Fruit fly (Drosophila melanogaster) whole organism, prepupa: ENCODE measurements around the gene axo.
A peak's percentile ranks its signal among the peaks of the same experiment; 100 is the strongest.

Experiments
- Blimp-1 ChIP-seq: fragments of 200-800 bp; sonication (Bioruptor generic); optimal IDR thresholded peaks from 3 replicates; lab custom pipeline; 2017; ENCODE audit warnings: missing biosample characterization, missing genetic modification characterization, mild to moderate bottlenecking, moderate library complexity, missing genetic modification reagents
- CG10669 ChIP-seq: fragments of 200-800 bp; sonication (Bioruptor generic); optimal IDR thresholded peaks from 3 replicates; lab custom pipeline; 2018; ENCODE audit warnings: missing biosample characterization, mild to moderate bottlenecking, missing genetic modification characterization, moderate library complexity
- CG11294 ChIP-seq: fragments of 200-800 bp; sonication (Bioruptor generic); IDR thresholded peaks from 2 replicates; pipeline ENCODE4 v1.3.6; 2022; ENCODE audit warnings: missing biosample characterization, missing genetic modification characterization
- CG11902 ChIP-seq: fragments of 200-800 bp; sonication (Bioruptor generic); optimal IDR thresholded peaks from 3 replicates; lab custom pipeline; 2016; ENCODE audit warnings: missing biosample characterization, missing genetic modification characterization
- CG15336 ChIP-seq: fragments of 200-800 bp; sonication (Bioruptor generic); IDR thresholded peaks from 2 replicates; pipeline ENCODE4 v1.3.6; 2022; ENCODE audit warnings: missing biosample characterization, missing genetic modification characterization
- CG16779 ChIP-seq: fragments of 200-800 bp; sonication (Bioruptor generic); optimal IDR thresholded peaks from 3 replicates; lab custom pipeline; 2017; ENCODE audit warnings: missing biosample characterization, mild to moderate bottlenecking, missing genetic modification characterization
- CG3032 ChIP-seq: fragments of 200-800 bp; optimal IDR thresholded peaks from 2 replicates; lab custom pipeline; 2019; ENCODE audit warnings: missing biosample characterization, mild to moderate bottlenecking, missing genetic modification characterization, moderate library complexity
- CG31627 ChIP-seq: fragments of 200-800 bp; sonication (Bioruptor generic); optimal IDR thresholded peaks from 3 replicates; lab custom pipeline; 2016; ENCODE audit warnings: missing biosample characterization, missing genetic modification characterization
- CG32006 ChIP-seq: fragments of 200-800 bp; sonication (Bioruptor generic); optimal IDR thresholded peaks from 3 replicates; lab custom pipeline; 2017; ENCODE audit warnings: missing biosample characterization, mild to moderate bottlenecking, missing genetic modification characterization
- CG34406 ChIP-seq: fragments of 200-800 bp; sonication (Bioruptor generic); optimal IDR thresholded peaks from 3 replicates; lab custom pipeline; 2016; ENCODE audit warnings: missing biosample characterization, missing genetic modification characterization
- CG3919 ChIP-seq: fragments of 200-800 bp; sonication (Bioruptor generic); optimal IDR thresholded peaks from 3 replicates; lab custom pipeline; 2016; ENCODE audit warnings: missing biosample characterization, missing genetic modification characterization
- CG4318 ChIP-seq: fragments of 200-800 bp; sonication (Bioruptor generic); optimal IDR thresholded peaks from 3 replicates; lab custom pipeline; 2017; ENCODE audit warnings: missing biosample characterization, mild to moderate bottlenecking, missing genetic modification characterization
- CG6163 ChIP-seq: fragments of 200-800 bp; sonication (Bioruptor generic); IDR thresholded peaks from 3 replicates; pipeline ENCODE4 v1.3.6; 2022; ENCODE audit warnings: missing biosample characterization, missing genetic modification characterization
- CG6276 ChIP-seq: fragments of 200-800 bp; sonication (Bioruptor generic); optimal IDR thresholded peaks from 2 replicates; lab custom pipeline; 2017; ENCODE audit warnings: missing biosample characterization, mild to moderate bottlenecking, missing genetic modification characterization
- CG6808 ChIP-seq: fragments of 200-800 bp; sonication (Bioruptor generic); optimal IDR thresholded peaks from 3 replicates; lab custom pipeline; 2017; ENCODE audit warnings: missing biosample characterization, missing genetic modification characterization, mild to moderate bottlenecking, moderate library complexity, missing genetic modification reagents
- CG6854 ChIP-seq: fragments of 200-800 bp; sonication (Bioruptor generic); optimal IDR thresholded peaks from 2 replicates; lab custom pipeline; 2017; ENCODE audit warnings: missing biosample characterization, mild to moderate bottlenecking, missing genetic modification characterization
- CG7368 ChIP-seq: fragments of 200-800 bp; sonication (Bioruptor generic); optimal IDR thresholded peaks from 3 replicates; lab custom pipeline; 2016; ENCODE audit warnings: missing biosample characterization, missing genetic modification characterization
- CG8119 ChIP-seq: fragments of 200-800 bp; sonication (Bioruptor generic); IDR thresholded peaks from 3 replicates; pipeline ENCODE4 v1.3.6; 2022; ENCODE audit warnings: missing biosample characterization, missing genetic modification characterization
- CG8632 ChIP-seq: fragments of 200-800 bp; sonication (Bioruptor generic); optimal IDR thresholded peaks from 3 replicates; lab custom pipeline; 2016; ENCODE audit warnings: missing biosample characterization, missing genetic modification characterization
- CG9139 ChIP-seq: fragments of 200-800 bp; sonication (Bioruptor generic); optimal IDR thresholded peaks from 3 replicates; lab custom pipeline; 2017; ENCODE audit warnings: missing biosample characterization, mild to moderate bottlenecking, missing genetic modification characterization
- Eip75B ChIP-seq: fragments of 200-800 bp; sonication (Bioruptor generic); optimal IDR thresholded peaks from 3 replicates; lab custom pipeline; 2016; ENCODE audit warnings: missing biosample characterization, missing genetic modification characterization
- Ets96B ChIP-seq: fragments of 200-800 bp; optimal IDR thresholded peaks from 2 replicates; lab custom pipeline; 2019; ENCODE audit warnings: missing biosample characterization, mild to moderate bottlenecking, missing genetic modification characterization, moderate library complexity
- Gug ChIP-seq: fragments of 200-800 bp; sonication (Bioruptor generic); IDR thresholded peaks from 2 replicates; pipeline ENCODE4 v1.3.6; 2022; ENCODE audit warnings: missing biosample characterization, missing genetic modification characterization
- Hr38 ChIP-seq: sonication (Bioruptor generic); optimal IDR thresholded peaks from 2 replicates; lab custom pipeline; 2016; ENCODE audit warnings: missing biosample characterization, missing genetic modification characterization
- Hr39 ChIP-seq: fragments of 200-800 bp; sonication (Bioruptor generic); optimal IDR thresholded peaks from 2 replicates; lab custom pipeline; 2016; ENCODE audit warnings: missing biosample characterization, missing genetic modification characterization
- Hr4 ChIP-seq: fragments of 200-800 bp; sonication (Bioruptor generic); optimal IDR thresholded peaks from 3 replicates; lab custom pipeline; 2016; ENCODE audit warnings: missing biosample characterization, missing genetic modification characterization
- Met ChIP-seq: fragments of 200-800 bp; sonication (Bioruptor generic); optimal IDR thresholded peaks from 3 replicates; lab custom pipeline; 2016; ENCODE audit warnings: missing biosample characterization, missing genetic modification characterization
- OdsH ChIP-seq: fragments of 200-800 bp; sonication (Bioruptor generic); optimal IDR thresholded peaks from 3 replicates; lab custom pipeline; 2016; ENCODE audit warnings: missing biosample characterization, missing genetic modification characterization
- Sox14 ChIP-seq: fragments of 200-800 bp; sonication (Bioruptor generic); optimal IDR thresholded peaks from 3 replicates; lab custom pipeline; 2016; ENCODE audit warnings: missing biosample characterization, missing genetic modification characterization
- Sox15 ChIP-seq: fragments of 200-800 bp; sonication (Bioruptor generic); optimal IDR thresholded peaks from 3 replicates; lab custom pipeline; 2016; ENCODE audit warnings: missing biosample characterization, missing genetic modification characterization
- achi ChIP-seq: fragments of 200-800 bp; sonication (Bioruptor generic); optimal IDR thresholded peaks from 3 replicates; lab custom pipeline; 2016; ENCODE audit warnings: missing biosample characterization, missing genetic modification characterization
- cyc ChIP-seq: fragments of 200-800 bp; sonication (Bioruptor generic); optimal IDR thresholded peaks from 3 replicates; lab custom pipeline; 2016; ENCODE audit warnings: missing biosample characterization, missing genetic modification characterization
- dac ChIP-seq: fragments of 200-800 bp; sonication (Bioruptor generic); optimal IDR thresholded peaks from 2 replicates; lab custom pipeline; 2017; ENCODE audit warnings: missing biosample characterization, mild to moderate bottlenecking, missing genetic modification characterization
- eg ChIP-seq: fragments of 200-800 bp; sonication (Bioruptor generic); IDR thresholded peaks from 3 replicates; pipeline ENCODE4 v1.3.6; 2022; ENCODE audit warnings: missing biosample characterization, missing genetic modification characterization
- esn ChIP-seq: fragments of 200-800 bp; sonication (Bioruptor generic); optimal IDR thresholded peaks from 2 replicates; lab custom pipeline; 2016; ENCODE audit warnings: missing biosample characterization, mild to moderate bottlenecking, missing genetic modification characterization, moderate library complexity
- fd59A ChIP-seq: fragments of 200-800 bp; sonication (Bioruptor generic); optimal IDR thresholded peaks from 2 replicates; lab custom pipeline; 2017; ENCODE audit warnings: missing biosample characterization, mild to moderate bottlenecking, missing genetic modification characterization, missing genetic modification reagents
- fd85E ChIP-seq: fragments of 200-800 bp; sonication (Bioruptor generic); optimal IDR thresholded peaks from 3 replicates; lab custom pipeline; 2016; ENCODE audit warnings: missing biosample characterization, missing genetic modification characterization
- fkh ChIP-seq: fragments of 200-800 bp; sonication (Bioruptor generic); optimal IDR thresholded peaks from 3 replicates; lab custom pipeline; 2017; ENCODE audit warnings: missing biosample characterization, mild to moderate bottlenecking, missing genetic modification characterization, moderate library complexity
- lz ChIP-seq: fragments of 200-800 bp; sonication (Bioruptor generic); optimal IDR thresholded peaks from 3 replicates; lab custom pipeline; 2016; ENCODE audit warnings: missing biosample characterization, missing genetic modification characterization
- net ChIP-seq: fragments of 200-800 bp; sonication (Bioruptor generic); optimal IDR thresholded peaks from 3 replicates; lab custom pipeline; 2016; ENCODE audit warnings: missing biosample characterization, missing genetic modification characterization
- salr ChIP-seq, 2 experiments: fragments of 200-800 bp; sonication (Bioruptor generic); optimal IDR thresholded peaks; 3 replicates each; lab custom pipeline; 2016 to 2018; ENCODE audit warnings: missing biosample characterization in 2 of 2, missing genetic modification characterization in 2 of 2, mild to moderate bottlenecking in 1 of 2
- spab ChIP-seq: fragments of 200-800 bp; sonication (Bioruptor generic); optimal IDR thresholded peaks from 2 replicates; lab custom pipeline; 2017; ENCODE audit warnings: missing biosample characterization, mild to moderate bottlenecking, missing genetic modification characterization, missing genetic modification reagents
- ss ChIP-seq, 2 experiments: fragments of 200-800 bp; sonication (Bioruptor generic); optimal IDR thresholded peaks; 2 replicates in 1 of 2; 3 replicates in 1 of 2; lab custom pipeline; 2017 to 2018; ENCODE audit warnings: mild to moderate bottlenecking in 2 of 2, missing biosample characterization in 2 of 2, missing genetic modification characterization in 2 of 2, moderate library complexity in 1 of 2
- svp ChIP-seq: fragments of 200-800 bp; sonication (Bioruptor generic); peaks from one replicate; lab custom pipeline; 2016; ENCODE audit warnings: missing biosample characterization, missing genetic modification characterization
- topi ChIP-seq: fragments of 200-800 bp; sonication (Bioruptor generic); optimal IDR thresholded peaks from 3 replicates; lab custom pipeline; 2016; ENCODE audit warnings: missing biosample characterization, missing genetic modification characterization
- vri ChIP-seq: fragments of 200-800 bp; sonication (Bioruptor generic); optimal IDR thresholded peaks from 3 replicates; lab custom pipeline; 2016; ENCODE audit warnings: missing biosample characterization, mild to moderate bottlenecking, missing genetic modification characterization

Gene axo

dm6 chr3L:4731687-4732086 lies 44.6 kb upstream of the axo start (continued):
- TF ChIP-seq Gug (GFP tag; lab: Robert Waterston, UW) (peak; percentile 55), dac (GFP tag; lab: Kevin White, UChicago) (no peak), CG11902 (GFP tag; lab: Kevin White, UChicago) (no peak), CG31627 (GFP tag; lab: Kevin White, UChicago) (no peak), OdsH (peak; percentile 62), Ets96B (tag; lab: Kevin White, UChicago) (peak; percentile 27), CG10669 (GFP tag; lab: Kevin White, UChicago) (peak; percentile 27), CG6854 (GFP tag; lab: Kevin White, UChicago) (no peak), CG34406 (GFP tag; lab: Kevin White, UChicago) (no peak), Sox14 (GFP tag; lab: Kevin White, UChicago) (peak; percentile 67), ss (GFP tag; optimal IDR thresholded peaks at IDR 0.05; lab: Kevin White, UChicago) (peak in 1 of 2 experiments; percentile 45), topi (GFP tag; lab: Kevin White, UChicago) (no peak), CG9139 (GFP tag; lab: Kevin White, UChicago) (no peak), vri (GFP tag; lab: Kevin White, UChicago) (no peak), CG32006 (GFP tag; lab: Kevin White, UChicago) (peak; percentile 69), CG15336 (GFP tag; lab: Robert Waterston, UW) (peak; percentile 63), cyc (GFP tag; lab: Kevin White, UChicago) (no peak), lz (GFP tag; lab: Kevin White, UChicago) (no peak)

dm6 chr3L:4729805-4730204 lies 42.7 kb upstream of the axo start:
- TF ChIP-seq CG11294 (GFP tag; lab: Robert Waterston, UW) = no peak
- no peak for TF ChIP-seq dac (GFP tag; lab: Kevin White, UChicago)
- TF ChIP-seq Blimp-1 (GFP tag; lab: Kevin White, UChicago) = no peak
- 0 out of 3 replicates have a peak, but pooled peaks have one; percentile 23 for TF ChIP-seq CG8119 (GFP tag; lab: Robert Waterston, UW)
- TF ChIP-seq CG6163 (GFP tag; lab: Robert Waterston, UW) = 0 out of 3 replicates have a peak, but pooled peaks have one; percentile 9

- TF ChIP-seq spab (peak; percentile 60), net (GFP tag; lab: Kevin White, UChicago) (peak; percentile 76), Sox14 (GFP tag; lab: Kevin White, UChicago) (peak; percentile 21), fkh (GFP tag; lab: Kevin White, UChicago) (no peak), eg (GFP tag; lab: Robert Waterston, UW) (peak; percentile 93), salr (GFP tag; optimal IDR thresholded peaks at IDR 0.05; lab: Kevin White, UChicago) (peak in 1 of 2 experiments; percentile 75), CG3919 (GFP tag; lab: Kevin White, UChicago) (peak; percentile 82), CG8632 (GFP tag; lab: Kevin White, UChicago) (peak; percentile 65), CG15336 (GFP tag; lab: Robert Waterston, UW) (peak; percentile 94), Hr39 (GFP tag; lab: Kevin White, UChicago) (no peak), Hr38 (no peak), CG6276 (GFP tag; lab: Kevin White, UChicago) (peak; percentile 89), CG3032 (tag; lab: Kevin White, UChicago) (peak; percentile 68), CG9139 (GFP tag; lab: Kevin White, UChicago) (no peak), CG6854 (GFP tag; lab: Kevin White, UChicago) (no peak), vri (GFP tag; lab: Kevin White, UChicago) (no peak), CG32006 (GFP tag; lab: Kevin White, UChicago) (peak; percentile 91), esn (GFP tag; lab: Kevin White, UChicago) (peak; percentile 24), CG7368 (GFP tag; lab: Kevin White, UChicago) (peak; percentile 42), OdsH (peak; percentile 84), Met (GFP tag; lab: Kevin White, UChicago) (no peak), fd85E (GFP tag; lab: Kevin White, UChicago) (no peak), CG8119 (GFP tag; lab: Robert Waterston, UW) (peak; percentile 92), fd59A (GFP tag; lab: Kevin White, UChicago) (peak; percentile 36), svp (GFP tag; lab: Kevin White, UChicago) (peak; percentile 58), CG4318 (GFP tag; lab: Kevin White, UChicago) (peak; percentile 82), CG6808 (GFP tag; lab: Kevin White, UChicago) (peak; percentile 23), Hr4 (peak; percentile 82), CG31627 (GFP tag; lab: Kevin White, UChicago) (no peak), Eip75B (GFP tag; lab: Kevin White, UChicago) (peak; percentile 72), achi (GFP tag; lab: Kevin White, UChicago) (peak; percentile 80), Sox15 (GFP tag; lab: Kevin White, UChicago) (peak; percentile 0), topi (GFP tag; lab: Kevin White, UChicago) (peak; percentile 30), CG16779 (tag; lab: Kevin White, UChicago) (peak; percentile 60)
Observed at dm6 chr3L:4721886-4722285, 34.8 kb upstream of the axo start.
